Fruit fly (Drosophila melanogaster): ENCODE results near the gene Tengl2.

Tengl2 gene

dm6 chr2L:2265221-2265620 lies 26.0 kb upstream of the Tengl2 start, which contains the start of gene CG34049:
CG34049 (minus strand) TSS chr2L:2265321.
- TF ChIP-seq Crg-1 (GFP tag; optimal IDR thresholded peaks at IDR 0.05) (no peak), tj (GFP tag; optimal IDR thresholded peaks at IDR 0.05) (no peak), CG11617 (GFP tag; optimal IDR thresholded peaks at IDR 0.05) (no peak), CG1620 (GFP tag; optimal IDR thresholded peaks at IDR 0.05) (no peak), pad (GFP tag; optimal IDR thresholded peaks at IDR 0.05) (no peak), CG7101 (tag; optimal IDR thresholded peaks at IDR 0.05) (no peak), bab1 (GFP tag; optimal IDR thresholded peaks at IDR 0.05) (no peak), CG12768 (GFP tag; optimal IDR thresholded peaks at IDR 0.05) (no peak)

- no peak for TF ChIP-seq CG5204 (GFP tag; optimal IDR thresholded peaks at IDR 0.05)
- TF ChIP-seq toe (GFP tag; optimal IDR thresholded peaks at IDR 0.05): no peak
- TF ChIP-seq cic (GFP tag; optimal IDR thresholded peaks at IDR 0.05): no peak
- no peak for TF ChIP-seq cnc (optimal IDR thresholded peaks at IDR 0.05)
- TF ChIP-seq Clk (GFP tag; optimal IDR thresholded peaks at IDR 0.05): no peak
- no peak for TF ChIP-seq Hr96 (GFP tag; optimal IDR thresholded peaks at IDR 0.05)
- TF ChIP-seq CG11617 (GFP tag; optimal IDR thresholded peaks at IDR 0.05): no peak
- TF ChIP-seq CG7045 (GFP tag; optimal IDR thresholded peaks at IDR 0.05): no peak
- TF ChIP-seq CG33017 (tag; optimal IDR thresholded peaks at IDR 0.05): no peak
- no peak for TF ChIP-seq CG1620 (GFP tag; optimal IDR thresholded peaks at IDR 0.05)
- TF ChIP-seq CG7101 (tag; optimal IDR thresholded peaks at IDR 0.05): no peak
- no peak for TF ChIP-seq Mnt (GFP tag; optimal IDR thresholded peaks at IDR 0.05)
- TF ChIP-seq ovo (GFP tag; optimal IDR thresholded peaks at IDR 0.05): no peak
- no peak for TF ChIP-seq CG14711 (tag; optimal IDR thresholded peaks at IDR 0.05)
- TF ChIP-seq CG12768 (GFP tag; optimal IDR thresholded peaks at IDR 0.05): no peak
- no peak for TF ChIP-seq pad (GFP tag; optimal IDR thresholded peaks at IDR 0.05)
- TF ChIP-seq kay (GFP tag; ENCODE audit: borderline replicate concordance): no peak
These were observed 24.0 kb upstream of the Tengl2 start, which contains the start of gene CG4270 for dm6 chr2L:2263142-2263541. CG4270 (plus strand) TSS chr2L:2263442.

- TF ChIP-seq bab1 (GFP tag; optimal IDR thresholded peaks at IDR 0.05) (no peak), CG33017 (tag; optimal IDR thresholded peaks at IDR 0.05) (no peak), Crg-1 (GFP tag; optimal IDR thresholded peaks at IDR 0.05) (no peak), Clk (GFP tag; optimal IDR thresholded peaks at IDR 0.05) (no peak), CG12768 (GFP tag; optimal IDR thresholded peaks at IDR 0.05) (no peak), cnc (optimal IDR thresholded peaks at IDR 0.05) (no peak), CG7045 (GFP tag; optimal IDR thresholded peaks at IDR 0.05) (no peak), pad (GFP tag; optimal IDR thresholded peaks at IDR 0.05) (no peak), Hr96 (GFP tag; optimal IDR thresholded peaks at IDR 0.05) (no peak), CG5204 (GFP tag; optimal IDR thresholded peaks at IDR 0.05) (no peak), cic (GFP tag; optimal IDR thresholded peaks at IDR 0.05) (no peak), toe (GFP tag; optimal IDR thresholded peaks at IDR 0.05) (no peak), tj (GFP tag; optimal IDR thresholded peaks at IDR 0.05) (no peak), CG7101 (tag; optimal IDR thresholded peaks at IDR 0.05) (no peak), CG14711 (tag; optimal IDR thresholded peaks at IDR 0.05) (no peak)
These were observed 15.8 kb upstream of the Tengl2 start, which contains the start of gene Send1 for dm6 chr2L:2254950-2255349. Send1 (minus strand) TSS chr2L:2255050.

DNA sequence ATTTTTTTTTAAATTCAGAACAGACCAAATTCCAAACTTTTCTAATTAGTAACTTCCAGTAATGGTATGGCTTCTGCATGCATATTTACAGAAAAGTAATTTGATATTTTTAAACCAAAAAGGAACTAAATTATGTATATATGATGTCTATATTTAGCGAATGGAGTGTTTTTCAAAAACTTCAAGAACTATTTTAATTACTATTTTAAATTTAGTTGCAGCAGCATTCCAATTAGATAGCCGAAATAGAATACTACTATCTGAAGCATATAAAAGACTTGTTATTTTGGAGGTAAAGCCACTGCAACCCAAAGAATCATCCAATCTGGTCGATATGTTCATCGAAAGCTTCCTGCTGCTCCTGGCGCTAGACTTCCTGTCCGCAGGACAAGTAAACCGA lies 13.6 kb upstream of the Tengl2 start, which contains the start of gene CG17234:
CG17234 (plus strand) TSS at position 301 of the 400 bp plus-strand sequence.
- TF ChIP-seq Clk (GFP tag; optimal IDR thresholded peaks at IDR 0.05) (no peak), cic (GFP tag; optimal IDR thresholded peaks at IDR 0.05) (no peak), CG7101 (tag; optimal IDR thresholded peaks at IDR 0.05) (no peak), CG11617 (GFP tag; optimal IDR thresholded peaks at IDR 0.05) (no peak), bab1 (GFP tag; optimal IDR thresholded peaks at IDR 0.05) (no peak), ovo (GFP tag; optimal IDR thresholded peaks at IDR 0.05) (no peak), CG33017 (tag; optimal IDR thresholded peaks at IDR 0.05) (no peak), kay (GFP tag; ENCODE audit: borderline replicate concordance) (no peak), CG5204 (GFP tag; optimal IDR thresholded peaks at IDR 0.05) (no peak), Mnt (GFP tag; optimal IDR thresholded peaks at IDR 0.05) (no peak), Hr96 (GFP tag; optimal IDR thresholded peaks at IDR 0.05) (no peak), CG12768 (GFP tag; optimal IDR thresholded peaks at IDR 0.05) (no peak), toe (GFP tag; optimal IDR thresholded peaks at IDR 0.05) (no peak), CG14711 (tag; optimal IDR thresholded peaks at IDR 0.05) (no peak), cnc (optimal IDR thresholded peaks at IDR 0.05) (no peak), tj (GFP tag; optimal IDR thresholded peaks at IDR 0.05) (no peak), Crg-1 (GFP tag; optimal IDR thresholded peaks at IDR 0.05) (no peak), CG7045 (GFP tag; optimal IDR thresholded peaks at IDR 0.05) (no peak)

DNA sequence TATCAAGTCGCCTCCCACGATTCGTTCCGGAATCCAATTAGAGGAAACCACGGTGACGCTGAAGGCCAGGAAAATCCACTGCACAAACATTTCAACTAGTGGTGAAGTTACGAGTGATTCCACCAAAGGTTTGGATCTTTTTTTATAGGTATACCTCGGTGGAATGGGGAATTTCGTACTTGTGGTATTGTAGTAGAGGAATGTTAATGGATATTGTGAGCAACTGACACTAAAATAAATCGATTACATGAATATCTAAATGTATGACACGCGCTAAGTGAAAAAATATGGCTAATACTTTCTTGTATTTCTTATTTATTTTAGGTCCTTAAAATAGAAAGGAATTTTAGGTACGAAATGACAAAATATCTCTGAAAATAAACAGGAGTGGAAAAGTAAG lies 13.1 kb upstream of the Tengl2 start, which contains the start of gene CG17239:
CG17239 (minus strand) TSS at position 101 of the 400 bp plus-strand sequence.
- TF ChIP-seq Mnt (GFP tag; optimal IDR thresholded peaks at IDR 0.05) (no peak), Crg-1 (GFP tag; optimal IDR thresholded peaks at IDR 0.05) (no peak)

DNA sequence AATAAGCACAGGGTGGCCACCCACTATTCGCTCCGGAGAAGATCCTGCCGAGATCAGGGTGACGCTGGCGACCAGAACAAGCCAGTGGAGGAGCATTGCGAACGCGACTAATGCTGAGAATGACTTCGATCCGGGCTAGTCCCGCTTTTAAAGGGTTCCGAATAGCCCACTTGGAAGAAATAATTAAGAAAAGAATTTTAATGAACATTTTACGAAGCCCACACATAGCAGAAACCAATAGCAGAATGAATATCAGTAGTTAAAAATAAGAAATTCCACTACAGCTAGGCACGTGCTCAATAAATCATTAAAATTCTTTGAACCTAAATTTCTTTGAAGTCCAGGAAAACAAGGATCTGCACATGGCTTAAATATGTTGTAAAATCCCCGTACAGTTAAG lies 12.0 kb upstream of the Tengl2 start, which contains the start of gene Ser12:
Ser12 (minus strand) TSS at position 101 of the 400 bp plus-strand sequence.
- TF ChIP-seq cic (GFP tag; optimal IDR thresholded peaks at IDR 0.05) (no peak), Hr96 (GFP tag; optimal IDR thresholded peaks at IDR 0.05) (no peak), bab1 (GFP tag; optimal IDR thresholded peaks at IDR 0.05) (no peak), CG14711 (tag; optimal IDR thresholded peaks at IDR 0.05) (no peak), Crg-1 (GFP tag; optimal IDR thresholded peaks at IDR 0.05) (no peak), CG12768 (GFP tag; optimal IDR thresholded peaks at IDR 0.05) (no peak), CG5204 (GFP tag; optimal IDR thresholded peaks at IDR 0.05) (no peak), CG7045 (GFP tag; optimal IDR thresholded peaks at IDR 0.05) (no peak), pad (GFP tag; optimal IDR thresholded peaks at IDR 0.05) (no peak), Mnt (GFP tag; optimal IDR thresholded peaks at IDR 0.05) (no peak), cnc (optimal IDR thresholded peaks at IDR 0.05) (no peak), kay (GFP tag; ENCODE audit: borderline replicate concordance) (no peak), Clk (GFP tag; optimal IDR thresholded peaks at IDR 0.05) (no peak), CG33017 (tag; optimal IDR thresholded peaks at IDR 0.05) (no peak), CG7101 (tag; optimal IDR thresholded peaks at IDR 0.05) (no peak), CG1620 (GFP tag; optimal IDR thresholded peaks at IDR 0.05) (no peak), tj (GFP tag; optimal IDR thresholded peaks at IDR 0.05) (no peak)
